Fruit fly (Drosophila melanogaster): ENCODE results near the gene CG44014.

CG44014 gene

dm6 chr3R:15472753-15473212 lies 35.9 kb downstream of the CG44014 start (continued):
- TF ChIP-seq CG7786 (GFP tag; optimal IDR thresholded peaks at IDR 0.05) (peak; percentile 45), CG14710 (tag; optimal IDR thresholded peaks at IDR 0.05) (peak; percentile 7), CG11093 (GFP tag; IDR thresholded peaks at IDR 0.05) (no peak), CG16863 (GFP tag; optimal IDR thresholded peaks at IDR 0.05) (peak; percentile 12), toy (GFP tag; IDR thresholded peaks at IDR 0.05) (no peak), CG4360 (GFP tag; IDR thresholded peaks at IDR 0.05) (no peak), CG6813 (GFP tag; optimal IDR thresholded peaks at IDR 0.05) (peak; percentile 29), CG13624 (GFP tag; optimal IDR thresholded peaks at IDR 0.05) (peak; percentile 43), Rx (GFP tag; IDR thresholded peaks at IDR 0.05) (0 out of 2 replicates have a peak, but pooled peaks have one; percentile 21), Opbp (GFP tag; IDR thresholded peaks at IDR 0.05; ENCODE audit: partially characterized antibody) (no peak), tgo (GFP tag; IDR thresholded peaks at IDR 0.05) (peak; percentile 43; the same call in 1 of the 3 replicates), E2f2 (GFP tag; IDR thresholded peaks at IDR 0.05) (peak; percentile 11; the same call in 1 of the 2 replicates), CG10979 (tag; optimal IDR thresholded peaks at IDR 0.05) (peak; percentile 29), CG4282 (GFP tag; optimal IDR thresholded peaks at IDR 0.05) (peak; percentile 44), dysf (GFP tag; IDR thresholded peaks at IDR 0.05) (peak; percentile 68; the same call in 1 of the 3 replicates), HHEX (GFP tag; optimal IDR thresholded peaks at IDR 0.05) (peak; percentile 32), D (optimal IDR thresholded peaks at IDR 0.05) (no peak), D (GFP tag; optimal IDR thresholded peaks at IDR 0.05) (no peak), Dek (tag; optimal IDR thresholded peaks at IDR 0.05) (peak; percentile 39), hkb (optimal IDR thresholded peaks at IDR 0.05) (no peak), hkb (GFP tag; IDR thresholded peaks at IDR 0.05) (peak; percentile 34; the same call in 1 of the 2 replicates), MBD-R2 (GFP tag; IDR thresholded peaks at IDR 0.05) (peak; percentile 20; the same call in 1 of the 2 replicates), CG11504 (tag; optimal IDR thresholded peaks at IDR 0.05) (peak; percentile 69), CG4424 (GFP tag; optimal IDR thresholded peaks at IDR 0.05) (peak; percentile 43), Oli (tag; optimal IDR thresholded peaks at IDR 0.05) (peak; percentile 50), Ada2b (GFP tag; IDR thresholded peaks at IDR 0.05) (peak; percentile 37), amos (GFP tag; IDR thresholded peaks at IDR 0.05; ENCODE audit: partially characterized antibody) (no peak), CG3995 (GFP tag; optimal IDR thresholded peaks at IDR 0.05) (peak; percentile 16), bab2 (GFP tag; optimal IDR thresholded peaks at IDR 0.05) (peak; percentile 31), gsb-n (tag; optimal IDR thresholded peaks at IDR 0.05) (no peak), ERR (GFP tag; optimal IDR thresholded peaks at IDR 0.05) (no peak), NFAT (GFP tag; IDR thresholded peaks at IDR 0.05) (peak; percentile 5; the same call in 1 of the 2 replicates), CoRest (tag; optimal IDR thresholded peaks at IDR 0.05) (peak; percentile 79), jigr1 (GFP tag; IDR thresholded peaks at IDR 0.05) (no peak), grau (tag; optimal IDR thresholded peaks at IDR 0.05) (peak; percentile 72), Bgb (GFP tag; IDR thresholded peaks at IDR 0.05; ENCODE audit: partially characterized antibody) (no peak), Hsf (GFP tag; optimal IDR thresholded peaks at IDR 0.05) (peak; percentile 50), Elba2 (GFP tag; optimal IDR thresholded peaks at IDR 0.05) (no peak), CG7839 (tag; optimal IDR thresholded peaks at IDR 0.05) (peak; percentile 68), Chrac-16 (GFP tag; optimal IDR thresholded peaks at IDR 0.05) (peak; percentile 27), dmrt99B (tag; optimal IDR thresholded peaks at IDR 0.05) (peak; percentile 46), CG11085 (GFP tag; IDR thresholded peaks at IDR 0.05) (no peak), CG8290 (GFP tag; optimal IDR thresholded peaks at IDR 0.05) (no peak), CG8290 (tag; optimal IDR thresholded peaks at IDR 0.05) (peak in 1 of 2 experiments; percentile 45), fu2 (GFP tag; optimal IDR thresholded peaks at IDR 0.05) (peak; percentile 60), crol (GFP tag; IDR thresholded peaks at IDR 0.05) (no peak), CG30403 (GFP tag; optimal IDR thresholded peaks at IDR 0.05) (peak; percentile 51), sd (tag; optimal IDR thresholded peaks at IDR 0.05) (peak; percentile 17), CG4854 (GFP tag; optimal IDR thresholded peaks at IDR 0.05) (peak; percentile 20), CG31224 (GFP tag; IDR thresholded peaks at IDR 0.05) (peak; percentile 9; the same call in 1 of the 2 replicates), Antp (GFP tag; optimal IDR thresholded peaks at IDR 0.05) (peak; percentile 25), CG10543 (GFP tag; optimal IDR thresholded peaks at IDR 0.05) (peak; percentile 15)

All from whole organism, embryonic.